Worm (Caenorhabditis elegans) whole organism, L3 larva: ENCODE data around the gene srlf-34.

ENCODE experiments used
- pha-4 ChIP-seq: fragments of 150-350 bp; optimal IDR thresholded peaks from 2 replicates; lab custom pipeline; 2014; ENCODE audit warnings: missing biosample characterization, missing genetic modification reagents, missing genetic modification characterization
- unc-39 ChIP-seq: sonication (generic microtip); optimal IDR thresholded peaks from 4 replicates; lab custom pipeline; 2017; ENCODE audit warnings: missing biosample characterization, missing genetic modification characterization
- ztf-11 ChIP-seq: fragments of 150-350 bp; optimal IDR thresholded peaks from 2 replicates; lab custom pipeline; 2014; ENCODE audit warnings: missing biosample characterization, missing genetic modification characterization

- TF ChIP-seq pha-4 (tag; lab: Kevin White, UChicago) = no peak
- no peak for TF ChIP-seq ztf-11 (tag; lab: Kevin White, UChicago)
- TF ChIP-seq unc-39 = no peak
Observed at ce11 chrII:10349915-10350314, 37.8 kb downstream of the srlf-34 start, which contains the start of gene stip-1.
